Worm (Caenorhabditis elegans) whole organism, early embryonic: ENCODE measurements around the gene B0035.15.

ENCODE experiments used
- B0310.2 ChIP-seq: sonication (generic microtip); optimal IDR thresholded peaks from 2 replicates; lab custom pipeline; 2016; ENCODE audit warnings: mild to moderate bottlenecking, missing genetic modification characterization, missing compliant biosample characterization
- F13C5.2 ChIP-seq: sonication (generic microtip); optimal IDR thresholded peaks from 2 replicates; lab custom pipeline; 2017; ENCODE audit warnings: mild to moderate bottlenecking, missing genetic modification characterization, inconsistent platforms, missing compliant biosample characterization
- ama-1 ChIP-seq: fragments of 150-350 bp; optimal IDR thresholded peaks from 2 replicates; lab custom pipeline; 2014
- ceh-13 ChIP-seq: fragments of 200-800 bp; sonication (Bioruptor generic); optimal IDR thresholded peaks from 2 replicates; lab custom pipeline; 2018; ENCODE audit warnings: mild to moderate bottlenecking, missing genetic modification characterization, missing compliant biosample characterization
- flt-1 ChIP-seq: fragments of 200-800 bp; sonication (Bioruptor generic); IDR thresholded peaks from 2 replicates; pipeline ENCODE4 v1.3.6; 2022; ENCODE audit warnings: missing genetic modification characterization, missing compliant biosample characterization
- hmg-4 ChIP-seq: fragments of 200-800 bp; sonication (Bioruptor generic); optimal IDR thresholded peaks from 2 replicates; lab custom pipeline; 2018; ENCODE audit warnings: mild to moderate bottlenecking, missing genetic modification characterization, missing compliant biosample characterization
- hnd-1 ChIP-seq: sonication (generic microtip); optimal IDR thresholded peaks from 2 replicates; lab custom pipeline; 2016; ENCODE audit warnings: missing genetic modification characterization, missing compliant biosample characterization
- sea-1 ChIP-seq: fragments of 200-800 bp; sonication (Bioruptor generic); conservative IDR thresholded peaks from 2 replicates; pipeline ENCODE4 v1.3.6; 2022; ENCODE audit warnings: missing genetic modification characterization, missing compliant biosample characterization
- tbx-11 ChIP-seq: fragments of 200-800 bp; sonication (Bioruptor generic); IDR thresholded peaks from 2 replicates; pipeline ENCODE4 v1.3.6; 2022; ENCODE audit warnings: missing genetic modification characterization, missing compliant biosample characterization

ce11 chrIV:11319884-11320362 is 21.9 kb upstream of the B0035.15 start, which contains the start of gene B0035.18:
- TF ChIP-seq hnd-1 (tag; lab: Kevin White, UChicago) (no peak), ceh-13 (GFP tag; lab: Kevin White, UChicago) (no peak), ama-1 (no peak), F13C5.2 (no peak), hmg-4 (no peak), B0310.2 (tag; lab: Kevin White, UChicago) (no peak), sea-1 (GFP tag; lab: Robert Waterston, UW) (no peak), flt-1 (GFP tag; lab: Robert Waterston, UW) (no peak), tbx-11 (GFP tag; lab: Robert Waterston, UW) (no peak)
